Worm (Caenorhabditis elegans) whole organism, L4 larva: ENCODE data around the gene pms-2.

Experiments
- D1046.2 ChIP-seq: fragments of 200-800 bp; sonication (Bioruptor generic); IDR thresholded peaks from 2 replicates; pipeline ENCODE4 v1.3.6; 2022; ENCODE audit warnings: missing genetic modification characterization, missing compliant biosample characterization
- F49E8.2 ChIP-seq: sonication (generic microtip); optimal IDR thresholded peaks from 2 replicates; lab custom pipeline; 2016; ENCODE audit warnings: missing compliant biosample characterization, mild to moderate bottlenecking, missing genetic modification characterization, borderline replicate concordance
- R02D3.7 ChIP-seq: fragments of 150-350 bp; sonication (generic microtip); optimal IDR thresholded peaks from 3 replicates; lab custom pipeline; 2014; ENCODE audit warnings: missing biosample characterization, missing genetic modification characterization
- T20F7.1 ChIP-seq: fragments of 200-800 bp; sonication (Bioruptor generic); optimal IDR thresholded peaks from 2 replicates; lab custom pipeline; 2018; ENCODE audit warnings: mild to moderate bottlenecking, missing genetic modification characterization, missing compliant biosample characterization
- Y48G9A.11 ChIP-seq: fragments of 200-800 bp; sonication (Bioruptor generic); IDR thresholded peaks from 2 replicates; pipeline ENCODE4 v1.3.6; 2022; ENCODE audit warnings: missing genetic modification reagents, missing genetic modification characterization, missing compliant biosample characterization
- aha-1 ChIP-seq: fragments of 150-350 bp; peaks from one replicate; lab custom pipeline; 2014; ENCODE audit warnings: missing biosample characterization, missing genetic modification characterization
- ceh-20 ChIP-seq: fragments of 200-800 bp; sonication (Bioruptor generic); IDR thresholded peaks from 2 replicates; pipeline ENCODE4 v1.3.6; 2022; ENCODE audit warnings: missing genetic modification reagents, missing genetic modification characterization, missing compliant biosample characterization
- ceh-44 ChIP-seq: fragments of 200-800 bp; sonication (Bioruptor generic); IDR thresholded peaks from 2 replicates; pipeline ENCODE4 v1.3.6; 2022; ENCODE audit warnings: missing genetic modification reagents, missing genetic modification characterization, missing compliant biosample characterization
- ceh-82 ChIP-seq: sonication (generic microtip); optimal IDR thresholded peaks from 2 replicates; lab custom pipeline; 2017; ENCODE audit warnings: missing biosample characterization, missing genetic modification characterization
- ces-1 ChIP-seq: fragments of 150-350 bp; sonication (generic microtip); optimal IDR thresholded peaks from 4 replicates; lab custom pipeline; 2014; ENCODE audit warnings: missing biosample characterization, missing genetic modification reagents, missing genetic modification characterization
- daf-16 ChIP-seq, 3 experiments: sonication (generic microtip); optimal IDR thresholded peaks; 2 replicates each; lab custom pipeline; 2016 to 2017; ENCODE audit warnings: missing genetic modification characterization in 3 of 3, missing genetic modification reagents in 3 of 3, mild to moderate bottlenecking in 2 of 3, missing compliant biosample characterization in 2 of 3, missing biosample characterization in 1 of 3, moderate library complexity in 1 of 3
- dmd-6 ChIP-seq: fragments of 200-800 bp; sonication (Bioruptor generic); IDR thresholded peaks from 2 replicates; pipeline ENCODE4 v1.3.6; 2022; ENCODE audit warnings: missing genetic modification reagents, missing genetic modification characterization, missing compliant biosample characterization
- duxl-1 ChIP-seq: sonication (generic microtip); optimal IDR thresholded peaks from 2 replicates; lab custom pipeline; 2016; ENCODE audit warnings: mild to moderate bottlenecking, missing genetic modification characterization, moderate library complexity, missing compliant biosample characterization; ENCODE audit not compliant: poor library complexity
- egl-27 ChIP-seq: sonication (generic microtip); optimal IDR thresholded peaks from 3 replicates; lab custom pipeline; 2017; ENCODE audit warnings: missing biosample characterization, missing genetic modification reagents, missing genetic modification characterization
- fos-1 ChIP-seq: fragments of 150-350 bp; optimal IDR thresholded peaks from 2 replicates; lab custom pipeline; 2014; ENCODE audit warnings: missing biosample characterization, missing genetic modification characterization
- hlh-11 ChIP-seq: fragments of 200-800 bp; sonication (Bioruptor generic); optimal IDR thresholded peaks from 2 replicates; lab custom pipeline; 2018; ENCODE audit warnings: mild to moderate bottlenecking, missing genetic modification characterization, missing compliant biosample characterization
- hlh-30 ChIP-seq: sonication (generic microtip); optimal IDR thresholded peaks from 2 replicates; lab custom pipeline; 2017; ENCODE audit warnings: antibody characterized with exemption, mild to moderate bottlenecking, missing genetic modification characterization, missing compliant biosample characterization; ENCODE audit not compliant: insufficient read depth
- jun-1 ChIP-seq: fragments of 150-350 bp; optimal IDR thresholded peaks from 2 replicates; lab custom pipeline; 2014; ENCODE audit warnings: missing biosample characterization, missing genetic modification reagents, missing genetic modification characterization
- lin-1 ChIP-seq: fragments of 200-800 bp; sonication (Bioruptor generic); IDR thresholded peaks from 2 replicates; pipeline ENCODE4 v1.3.6; 2022; ENCODE audit warnings: missing genetic modification reagents, missing genetic modification characterization, missing compliant biosample characterization
- lin-13 ChIP-seq: fragments of 150-350 bp; optimal IDR thresholded peaks from 2 replicates; lab custom pipeline; 2014; ENCODE audit warnings: missing biosample characterization, missing genetic modification reagents, missing genetic modification characterization
- lin-38 ChIP-seq: fragments of 200-800 bp; sonication (Bioruptor generic); IDR thresholded peaks from 2 replicates; pipeline ENCODE4 v1.3.6; 2022; ENCODE audit warnings: missing genetic modification reagents, missing genetic modification characterization, missing compliant biosample characterization
- lin-39 ChIP-seq: fragments of 150-350 bp; optimal IDR thresholded peaks from 2 replicates; lab custom pipeline; 2014; ENCODE audit warnings: missing biosample characterization, missing genetic modification reagents, missing genetic modification characterization
- madf-9 ChIP-seq: fragments of 200-800 bp; sonication (Bioruptor generic); conservative IDR thresholded peaks from 2 replicates; pipeline ENCODE4 v1.3.6; 2022; ENCODE audit warnings: missing genetic modification reagents, missing genetic modification characterization, missing compliant biosample characterization
- mxl-2 ChIP-seq: fragments of 200-800 bp; sonication (Bioruptor generic); conservative IDR thresholded peaks from 2 replicates; pipeline ENCODE4 v1.3.6; 2022; ENCODE audit warnings: missing genetic modification reagents, missing genetic modification characterization, missing compliant biosample characterization
- mxl-3 ChIP-seq: fragments of 200-800 bp; sonication (Bioruptor generic); optimal IDR thresholded peaks from 2 replicates; lab custom pipeline; 2018; ENCODE audit warnings: mild to moderate bottlenecking, missing genetic modification characterization, missing compliant biosample characterization
- nhr-237 ChIP-seq: sonication (generic microtip); optimal IDR thresholded peaks from 2 replicates; lab custom pipeline; 2017; ENCODE audit warnings: missing biosample characterization, missing genetic modification characterization
- nhr-41 ChIP-seq: fragments of 200-800 bp; sonication (Bioruptor generic); IDR thresholded peaks from 2 replicates; pipeline ENCODE4 v1.3.6; 2022; ENCODE audit warnings: missing genetic modification reagents, missing genetic modification characterization, missing compliant biosample characterization
- nhr-48 ChIP-seq: sonication (generic microtip); optimal IDR thresholded peaks from 2 replicates; lab custom pipeline; 2016; ENCODE audit warnings: mild to moderate bottlenecking, missing genetic modification characterization, missing compliant biosample characterization
- nhr-6 ChIP-seq: fragments of 150-350 bp; optimal IDR thresholded peaks from 2 replicates; lab custom pipeline; 2014; ENCODE audit warnings: missing biosample characterization, missing genetic modification characterization
- nhr-76 ChIP-seq: fragments of 150-350 bp; optimal IDR thresholded peaks from 2 replicates; lab custom pipeline; 2014; ENCODE audit warnings: missing biosample characterization, missing genetic modification characterization
- pha-4 ChIP-seq, 2 experiments: fragments of 150-350 bp in 1 of 2; fragments of 200-800 bp in 1 of 2; sonication (Bioruptor generic) in 1 of 2; IDR thresholded peaks in 1 of 2; optimal IDR thresholded peaks in 1 of 2; 2 replicates each; pipeline versions ENCODE4 v1.3.6 to Lab custom; 2014 to 2022; ENCODE audit warnings: missing genetic modification characterization in 2 of 2, missing genetic modification reagents in 2 of 2, missing biosample characterization in 1 of 2, missing compliant biosample characterization in 1 of 2
- rbr-2 ChIP-seq: sonication (generic microtip); optimal IDR thresholded peaks from 2 replicates; lab custom pipeline; 2016; ENCODE audit warnings: missing genotype, missing genetic modification characterization, missing compliant biosample characterization
- snpc-4 ChIP-seq: fragments of 150-350 bp; optimal IDR thresholded peaks from 2 replicates; lab custom pipeline; 2014; ENCODE audit warnings: missing biosample characterization, missing genetic modification characterization
- spr-1 ChIP-seq: sonication (generic microtip); optimal IDR thresholded peaks from 2 replicates; lab custom pipeline; 2016; ENCODE audit warnings: mild to moderate bottlenecking, missing genetic modification characterization, missing compliant biosample characterization
- tra-1 ChIP-seq: fragments of 200-800 bp; sonication (Bioruptor generic); IDR thresholded peaks from 2 replicates; pipeline ENCODE4 v1.3.6; 2022; ENCODE audit warnings: missing genetic modification reagents, missing genetic modification characterization, missing compliant biosample characterization
- unc-130 ChIP-seq: sonication (generic microtip); optimal IDR thresholded peaks from 2 replicates; lab custom pipeline; 2016; ENCODE audit warnings: missing genetic modification reagents, missing genetic modification characterization, missing compliant biosample characterization
- unc-62 ChIP-seq, 3 experiments: fragments of 150-350 bp in 1 of 3; sonication (generic microtip); optimal IDR thresholded peaks in 2 of 3; peaks in 1 of 3; 1 replicate in 1 of 3; 2 replicates in 2 of 3; lab custom pipeline; 2014 to 2017; ENCODE audit warnings: missing biosample characterization in 3 of 3, missing genetic modification characterization in 3 of 3, missing genetic modification reagents in 3 of 3, missing genotype in 1 of 3
- vab-7 ChIP-seq: fragments of 200-800 bp; sonication (Bioruptor generic); IDR thresholded peaks from 2 replicates; pipeline ENCODE4 v1.3.6; 2022; ENCODE audit warnings: missing genetic modification reagents, missing genetic modification characterization, missing compliant biosample characterization
- zip-2 ChIP-seq: fragments of 150-350 bp; optimal IDR thresholded peaks from 2 replicates; lab custom pipeline; 2014; ENCODE audit warnings: missing biosample characterization, missing genetic modification characterization
- ztf-7 ChIP-seq: fragments of 150-350 bp; optimal IDR thresholded peaks from 2 replicates; lab custom pipeline; 2014; ENCODE audit warnings: missing biosample characterization, missing genetic modification characterization

Gene pms-2

ce11 chrV:11529541-11529940, 40.9 kb downstream of the pms-2 start:
- no peak for TF ChIP-seq R02D3.7 (tag; lab: Kevin White, UChicago)
- TF ChIP-seq nhr-41 (GFP tag; lab: Robert Waterston, UW) = no peak
- TF ChIP-seq daf-16 (GFP tag; optimal IDR thresholded peaks at IDR 0.05; lab: Kevin White, UChicago) = no peak
- TF ChIP-seq daf-16 (tag; optimal IDR thresholded peaks at IDR 0.05; lab: Kevin White, UChicago) = no peak
- no peak for TF ChIP-seq Y48G9A.11 (GFP tag; lab: Robert Waterston, UW)
- TF ChIP-seq jun-1 (tag; lab: Kevin White, UChicago) = no peak
- no peak for TF ChIP-seq unc-130 (GFP tag; lab: Kevin White, UChicago)
- TF ChIP-seq ceh-44 (GFP tag; lab: Robert Waterston, UW) = no peak
- no peak for TF ChIP-seq mxl-3 (GFP tag; lab: Kevin White, UChicago)
- TF ChIP-seq nhr-76 (tag; lab: Kevin White, UChicago) = no peak
- no peak for TF ChIP-seq ceh-20 (GFP tag; lab: Robert Waterston, UW)
- TF ChIP-seq aha-1 = peak; percentile 64
- TF ChIP-seq tra-1 = no peak
- no peak for TF ChIP-seq T20F7.1 (GFP tag; lab: Kevin White, UChicago)
- no peak for TF ChIP-seq pha-4 (GFP tag; IDR thresholded peaks at IDR 0.05; lab: Robert Waterston, UW)
- peak; percentile 71 for TF ChIP-seq pha-4 (tag; optimal IDR thresholded peaks at IDR 0.05; lab: Kevin White, UChicago)
- TF ChIP-seq lin-13 (GFP tag; lab: Kevin White, UChicago) = no peak
- no peak for TF ChIP-seq duxl-1 (tag; lab: Kevin White, UChicago)

DNA sequence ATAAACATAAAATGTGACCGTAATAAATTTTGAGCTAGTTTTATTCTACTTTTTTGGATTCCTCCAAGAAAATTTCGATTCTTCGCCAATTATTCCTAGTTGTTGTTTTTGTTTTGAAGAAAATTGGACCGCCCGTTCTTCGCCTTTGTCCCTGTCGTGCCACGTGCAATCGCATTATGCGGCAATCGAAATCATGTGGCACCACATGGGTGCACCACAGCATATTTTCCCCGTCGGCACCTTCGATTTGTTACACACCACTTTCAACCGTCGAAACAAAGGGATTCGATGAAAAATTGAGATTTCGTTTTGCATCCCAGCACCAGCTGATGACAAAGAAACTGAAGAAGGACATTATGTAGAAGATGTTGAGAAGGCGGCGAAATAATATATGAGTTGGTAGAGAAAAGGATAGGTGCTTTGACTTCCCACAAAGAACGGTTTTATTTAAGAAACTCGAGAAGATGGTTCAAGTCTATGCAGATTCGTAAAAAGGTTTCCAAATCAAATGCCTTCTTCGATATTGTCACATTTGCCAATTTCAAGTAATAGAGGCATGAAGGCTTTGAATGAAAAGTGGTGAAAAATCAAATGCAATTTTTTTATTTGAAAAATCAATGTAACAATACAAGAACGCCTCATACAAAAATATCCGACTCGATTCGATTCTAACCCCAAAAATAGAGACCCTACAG, 41.6 kb downstream of the pms-2 start:
- no peak for TF ChIP-seq lin-1
- no peak for TF ChIP-seq snpc-4
- no peak for TF ChIP-seq ces-1 (GFP tag; lab: Kevin White, UChicago)
- TF ChIP-seq hlh-30 (tag; lab: Kevin White, UChicago) = peak; percentile 50
- no peak for TF ChIP-seq mxl-2
- TF ChIP-seq lin-39 (tag; lab: Kevin White, UChicago) = no peak
- no peak for TF ChIP-seq rbr-2 (tag; lab: Kevin White, UChicago)
- TF ChIP-seq lin-38 = no peak
- no peak for TF ChIP-seq ceh-44 (GFP tag; lab: Robert Waterston, UW)
- no peak for TF ChIP-seq jun-1 (tag; lab: Kevin White, UChicago)
- TF ChIP-seq ceh-82 = no peak
- no peak for TF ChIP-seq ztf-7 (tag; lab: Kevin White, UChicago)
- TF ChIP-seq nhr-237 (tag; lab: Kevin White, UChicago) = no peak
- peak in 1 of 2 experiments; percentile 91 for TF ChIP-seq unc-62 (GFP tag; optimal IDR thresholded peaks at IDR 0.05 in 1 of 2; lab: Kevin White, UChicago)
- TF ChIP-seq unc-62 (tag; optimal IDR thresholded peaks at IDR 0.05; lab: Kevin White, UChicago) = no peak
- no peak for TF ChIP-seq vab-7 (GFP tag; lab: Robert Waterston, UW)

- TF ChIP-seq nhr-6 (tag; lab: Kevin White, UChicago) = no peak
- TF ChIP-seq dmd-6 (GFP tag; lab: Robert Waterston, UW) = no peak
- no peak for TF ChIP-seq lin-13 (GFP tag; lab: Kevin White, UChicago)
- TF ChIP-seq unc-130 (GFP tag; lab: Kevin White, UChicago) = no peak
- TF ChIP-seq egl-27 (tag; lab: Kevin White, UChicago) = no peak
- TF ChIP-seq spr-1 (tag; lab: Kevin White, UChicago) = no peak
- no peak for TF ChIP-seq madf-9 (GFP tag; lab: Robert Waterston, UW)
- TF ChIP-seq mxl-2 = no peak
- no peak for TF ChIP-seq ceh-20 (GFP tag; lab: Robert Waterston, UW)
- no peak for TF ChIP-seq hlh-11
- TF ChIP-seq F49E8.2 (tag; lab: Kevin White, UChicago) = no peak
- TF ChIP-seq D1046.2 = no peak
- TF ChIP-seq zip-2 (tag; lab: Kevin White, UChicago) = no peak
- TF ChIP-seq nhr-48 (tag; lab: Kevin White, UChicago) = no peak
- TF ChIP-seq fos-1 (tag; lab: Kevin White, UChicago) = no peak
- TF ChIP-seq, all 104 proteins: peak for 0
Measured at ce11 chrV:11527531-11527930, 42.9 kb downstream of the pms-2 start, which contains the start of gene ccch-1. ccch-1 (plus strand) TSS chrV:11527831.
